Fruit fly (Drosophila melanogaster) whole organism, prepupa: ENCODE measurements around the gene pxb.

Experiments used
- Blimp-1 ChIP-seq: fragments of 200-800 bp; sonication (Bioruptor generic); optimal IDR thresholded peaks from 3 replicates; lab custom pipeline; 2017; ENCODE audit warnings: missing biosample characterization, missing genetic modification characterization, mild to moderate bottlenecking, moderate library complexity, missing genetic modification reagents
- CG10631 ChIP-seq: fragments of 200-800 bp; sonication (Bioruptor generic); optimal IDR thresholded peaks from 2 replicates; lab custom pipeline; 2016; ENCODE audit warnings: missing biosample characterization, missing genetic modification characterization
- CG10669 ChIP-seq: fragments of 200-800 bp; sonication (Bioruptor generic); optimal IDR thresholded peaks from 3 replicates; lab custom pipeline; 2018; ENCODE audit warnings: missing biosample characterization, mild to moderate bottlenecking, missing genetic modification characterization, moderate library complexity
- CG11294 ChIP-seq: fragments of 200-800 bp; sonication (Bioruptor generic); IDR thresholded peaks from 2 replicates; pipeline ENCODE4 v1.3.6; 2022; ENCODE audit warnings: missing biosample characterization, missing genetic modification characterization
- CG11762 ChIP-seq: fragments of 200-800 bp; sonication (Bioruptor generic); optimal IDR thresholded peaks from 3 replicates; lab custom pipeline; 2016; ENCODE audit warnings: missing biosample characterization, missing genetic modification characterization; ENCODE audit not compliant: insufficient read depth
- CG11902 ChIP-seq: fragments of 200-800 bp; sonication (Bioruptor generic); optimal IDR thresholded peaks from 3 replicates; lab custom pipeline; 2016; ENCODE audit warnings: missing biosample characterization, missing genetic modification characterization
- CG15336 ChIP-seq: fragments of 200-800 bp; sonication (Bioruptor generic); IDR thresholded peaks from 2 replicates; pipeline ENCODE4 v1.3.6; 2022; ENCODE audit warnings: missing biosample characterization, missing genetic modification characterization
- CG1621 ChIP-seq: fragments of 200-800 bp; sonication (Bioruptor generic); optimal IDR thresholded peaks from 3 replicates; lab custom pipeline; 2018; ENCODE audit warnings: missing biosample characterization, mild to moderate bottlenecking, missing genetic modification characterization
- CG16779 ChIP-seq: fragments of 200-800 bp; sonication (Bioruptor generic); optimal IDR thresholded peaks from 3 replicates; lab custom pipeline; 2017; ENCODE audit warnings: missing biosample characterization, mild to moderate bottlenecking, missing genetic modification characterization
- CG3032 ChIP-seq: fragments of 200-800 bp; optimal IDR thresholded peaks from 2 replicates; lab custom pipeline; 2019; ENCODE audit warnings: missing biosample characterization, mild to moderate bottlenecking, missing genetic modification characterization, moderate library complexity
- CG31627 ChIP-seq: fragments of 200-800 bp; sonication (Bioruptor generic); optimal IDR thresholded peaks from 3 replicates; lab custom pipeline; 2016; ENCODE audit warnings: missing biosample characterization, missing genetic modification characterization
- CG34406 ChIP-seq: fragments of 200-800 bp; sonication (Bioruptor generic); optimal IDR thresholded peaks from 3 replicates; lab custom pipeline; 2016; ENCODE audit warnings: missing biosample characterization, missing genetic modification characterization
- CG3919 ChIP-seq: fragments of 200-800 bp; sonication (Bioruptor generic); optimal IDR thresholded peaks from 3 replicates; lab custom pipeline; 2016; ENCODE audit warnings: missing biosample characterization, missing genetic modification characterization
- CG6163 ChIP-seq: fragments of 200-800 bp; sonication (Bioruptor generic); IDR thresholded peaks from 3 replicates; pipeline ENCODE4 v1.3.6; 2022; ENCODE audit warnings: missing biosample characterization, missing genetic modification characterization
- CG6276 ChIP-seq: fragments of 200-800 bp; sonication (Bioruptor generic); optimal IDR thresholded peaks from 2 replicates; lab custom pipeline; 2017; ENCODE audit warnings: missing biosample characterization, mild to moderate bottlenecking, missing genetic modification characterization
- CG6792 ChIP-seq: fragments of 200-800 bp; sonication (Bioruptor generic); optimal IDR thresholded peaks from 3 replicates; lab custom pipeline; 2016; ENCODE audit warnings: missing biosample characterization, missing genetic modification characterization
- CG6808 ChIP-seq: fragments of 200-800 bp; sonication (Bioruptor generic); optimal IDR thresholded peaks from 3 replicates; lab custom pipeline; 2017; ENCODE audit warnings: missing biosample characterization, missing genetic modification characterization, mild to moderate bottlenecking, moderate library complexity, missing genetic modification reagents
- CG6854 ChIP-seq: fragments of 200-800 bp; sonication (Bioruptor generic); optimal IDR thresholded peaks from 2 replicates; lab custom pipeline; 2017; ENCODE audit warnings: missing biosample characterization, mild to moderate bottlenecking, missing genetic modification characterization
- CG7368 ChIP-seq: fragments of 200-800 bp; sonication (Bioruptor generic); optimal IDR thresholded peaks from 3 replicates; lab custom pipeline; 2016; ENCODE audit warnings: missing biosample characterization, missing genetic modification characterization
- CG8319 ChIP-seq: fragments of 200-800 bp; sonication (Bioruptor generic); optimal IDR thresholded peaks from 3 replicates; lab custom pipeline; 2016; ENCODE audit warnings: missing biosample characterization, missing genetic modification characterization
- CG8632 ChIP-seq: fragments of 200-800 bp; sonication (Bioruptor generic); optimal IDR thresholded peaks from 3 replicates; lab custom pipeline; 2016; ENCODE audit warnings: missing biosample characterization, missing genetic modification characterization
- Eip75B ChIP-seq: fragments of 200-800 bp; sonication (Bioruptor generic); optimal IDR thresholded peaks from 3 replicates; lab custom pipeline; 2016; ENCODE audit warnings: missing biosample characterization, missing genetic modification characterization
- Eip78C ChIP-seq: fragments of 200-800 bp; sonication (Bioruptor generic); peaks from one replicate; lab custom pipeline; 2016; ENCODE audit warnings: missing biosample characterization, missing genetic modification characterization
- Eip93F ChIP-seq: fragments of 200-800 bp; sonication (Bioruptor generic); optimal IDR thresholded peaks from 2 replicates; lab custom pipeline; 2016; ENCODE audit warnings: missing biosample characterization, mild to moderate bottlenecking, missing genetic modification characterization
- Ets21C ChIP-seq: fragments of 200-800 bp; sonication (Bioruptor generic); optimal IDR thresholded peaks from 3 replicates; lab custom pipeline; 2016; ENCODE audit warnings: missing biosample characterization, missing genetic modification characterization
- Ets96B ChIP-seq: fragments of 200-800 bp; optimal IDR thresholded peaks from 2 replicates; lab custom pipeline; 2019; ENCODE audit warnings: missing biosample characterization, mild to moderate bottlenecking, missing genetic modification characterization, moderate library complexity
- Gug ChIP-seq: fragments of 200-800 bp; sonication (Bioruptor generic); IDR thresholded peaks from 2 replicates; pipeline ENCODE4 v1.3.6; 2022; ENCODE audit warnings: missing biosample characterization, missing genetic modification characterization
- Hr38 ChIP-seq: sonication (Bioruptor generic); optimal IDR thresholded peaks from 2 replicates; lab custom pipeline; 2016; ENCODE audit warnings: missing biosample characterization, missing genetic modification characterization
- Hr39 ChIP-seq: fragments of 200-800 bp; sonication (Bioruptor generic); optimal IDR thresholded peaks from 2 replicates; lab custom pipeline; 2016; ENCODE audit warnings: missing biosample characterization, missing genetic modification characterization
- Hr4 ChIP-seq: fragments of 200-800 bp; sonication (Bioruptor generic); optimal IDR thresholded peaks from 3 replicates; lab custom pipeline; 2016; ENCODE audit warnings: missing biosample characterization, missing genetic modification characterization
- Lpt ChIP-seq: fragments of 200-800 bp; sonication (Bioruptor generic); optimal IDR thresholded peaks from 3 replicates; lab custom pipeline; 2016; ENCODE audit warnings: missing biosample characterization, missing genetic modification characterization
- Met ChIP-seq: fragments of 200-800 bp; sonication (Bioruptor generic); optimal IDR thresholded peaks from 3 replicates; lab custom pipeline; 2016; ENCODE audit warnings: missing biosample characterization, missing genetic modification characterization
- OdsH ChIP-seq: fragments of 200-800 bp; sonication (Bioruptor generic); optimal IDR thresholded peaks from 3 replicates; lab custom pipeline; 2016; ENCODE audit warnings: missing biosample characterization, missing genetic modification characterization
- achi ChIP-seq: fragments of 200-800 bp; sonication (Bioruptor generic); optimal IDR thresholded peaks from 3 replicates; lab custom pipeline; 2016; ENCODE audit warnings: missing biosample characterization, missing genetic modification characterization
- cyc ChIP-seq: fragments of 200-800 bp; sonication (Bioruptor generic); optimal IDR thresholded peaks from 3 replicates; lab custom pipeline; 2016; ENCODE audit warnings: missing biosample characterization, missing genetic modification characterization
- dsx ChIP-seq: fragments of 200-800 bp; optimal IDR thresholded peaks from 3 replicates; lab custom pipeline; 2019; ENCODE audit warnings: missing biosample characterization, mild to moderate bottlenecking, missing genetic modification characterization, moderate library complexity; ENCODE audit not compliant: poor library complexity, severe bottlenecking
- eg ChIP-seq: fragments of 200-800 bp; sonication (Bioruptor generic); IDR thresholded peaks from 3 replicates; pipeline ENCODE4 v1.3.6; 2022; ENCODE audit warnings: missing biosample characterization, missing genetic modification characterization
- esn ChIP-seq: fragments of 200-800 bp; sonication (Bioruptor generic); optimal IDR thresholded peaks from 2 replicates; lab custom pipeline; 2016; ENCODE audit warnings: missing biosample characterization, mild to moderate bottlenecking, missing genetic modification characterization, moderate library complexity
- fd59A ChIP-seq: fragments of 200-800 bp; sonication (Bioruptor generic); optimal IDR thresholded peaks from 2 replicates; lab custom pipeline; 2017; ENCODE audit warnings: missing biosample characterization, mild to moderate bottlenecking, missing genetic modification characterization, missing genetic modification reagents
- fkh ChIP-seq: fragments of 200-800 bp; sonication (Bioruptor generic); optimal IDR thresholded peaks from 3 replicates; lab custom pipeline; 2017; ENCODE audit warnings: missing biosample characterization, mild to moderate bottlenecking, missing genetic modification characterization, moderate library complexity
- lz ChIP-seq: fragments of 200-800 bp; sonication (Bioruptor generic); optimal IDR thresholded peaks from 3 replicates; lab custom pipeline; 2016; ENCODE audit warnings: missing biosample characterization, missing genetic modification characterization
- net ChIP-seq: fragments of 200-800 bp; sonication (Bioruptor generic); optimal IDR thresholded peaks from 3 replicates; lab custom pipeline; 2016; ENCODE audit warnings: missing biosample characterization, missing genetic modification characterization
- pdm3 ChIP-seq: fragments of 200-800 bp; sonication (Bioruptor generic); optimal IDR thresholded peaks from 3 replicates; lab custom pipeline; 2016; ENCODE audit warnings: missing biosample characterization, missing genetic modification characterization
- salr ChIP-seq, 2 experiments: fragments of 200-800 bp; sonication (Bioruptor generic); optimal IDR thresholded peaks; 3 replicates each; lab custom pipeline; 2016 to 2018; ENCODE audit warnings: missing biosample characterization in 2 of 2, missing genetic modification characterization in 2 of 2, mild to moderate bottlenecking in 1 of 2
- spab ChIP-seq: fragments of 200-800 bp; sonication (Bioruptor generic); optimal IDR thresholded peaks from 2 replicates; lab custom pipeline; 2017; ENCODE audit warnings: missing biosample characterization, mild to moderate bottlenecking, missing genetic modification characterization, missing genetic modification reagents
- svp ChIP-seq: fragments of 200-800 bp; sonication (Bioruptor generic); peaks from one replicate; lab custom pipeline; 2016; ENCODE audit warnings: missing biosample characterization, missing genetic modification characterization
- topi ChIP-seq: fragments of 200-800 bp; sonication (Bioruptor generic); optimal IDR thresholded peaks from 3 replicates; lab custom pipeline; 2016; ENCODE audit warnings: missing biosample characterization, missing genetic modification characterization
- vri ChIP-seq: fragments of 200-800 bp; sonication (Bioruptor generic); optimal IDR thresholded peaks from 3 replicates; lab custom pipeline; 2016; ENCODE audit warnings: missing biosample characterization, mild to moderate bottlenecking, missing genetic modification characterization

The pxb gene

DNA sequence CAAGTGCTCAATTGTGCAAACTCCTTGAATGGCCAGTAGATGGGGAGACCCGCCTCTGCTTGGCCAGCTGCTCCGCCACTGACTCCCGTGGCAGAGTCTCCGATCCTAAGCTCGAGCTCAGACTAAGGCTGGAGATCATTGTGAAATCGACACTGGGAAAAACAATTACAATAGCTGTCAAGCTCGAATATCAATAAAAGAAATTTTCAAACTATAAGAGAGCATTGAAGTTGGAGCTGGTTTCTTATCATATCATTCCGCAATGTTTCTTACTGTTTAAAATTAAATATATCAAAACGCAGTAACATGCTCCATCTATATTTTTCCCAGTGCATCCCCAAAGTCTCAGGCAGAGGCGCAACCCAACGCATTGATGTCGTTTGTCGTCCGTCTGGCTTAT lies 23.2 kb upstream of the pxb start (continued):
- peak; percentile 87 for TF ChIP-seq spab (GFP tag; lab: Kevin White, UChicago)
- TF ChIP-seq CG1621 (tag; lab: Kevin White, UChicago): peak; percentile 72
- TF ChIP-seq CG3032 (tag; lab: Kevin White, UChicago): peak; percentile 87
- peak; percentile 77 for TF ChIP-seq CG7368 (GFP tag; lab: Kevin White, UChicago)
- TF ChIP-seq Eip93F: peak; percentile 31
- TF ChIP-seq CG15336 (GFP tag; lab: Robert Waterston, UW): peak; percentile 55
- TF ChIP-seq lz (GFP tag; lab: Kevin White, UChicago): peak; percentile 75
- peak; percentile 90 for TF ChIP-seq topi (GFP tag; lab: Kevin White, UChicago)
- TF ChIP-seq esn (GFP tag; lab: Kevin White, UChicago): peak; percentile 82
- peak; percentile 81 for TF ChIP-seq CG10631
- peak; percentile 46; the same call in 1 of the 2 replicates for TF ChIP-seq Gug (GFP tag; lab: Robert Waterston, UW)
- peak; percentile 47 for TF ChIP-seq Ets21C (GFP tag; lab: Kevin White, UChicago)
- TF ChIP-seq net: peak; percentile 61
- peak; percentile 75 for TF ChIP-seq pdm3 (GFP tag; lab: Kevin White, UChicago)
- TF ChIP-seq CG10669 (GFP tag; lab: Kevin White, UChicago): peak; percentile 89
- 0 out of 3 replicates have a peak, but pooled peaks have one; percentile 36 for TF ChIP-seq eg (GFP tag; lab: Robert Waterston, UW)
- TF ChIP-seq CG11902: peak; percentile 59
- peak; percentile 75 for TF ChIP-seq Eip75B (GFP tag; lab: Kevin White, UChicago)
- 0 out of 2 replicates have a peak, but pooled peaks have one; percentile 17 for TF ChIP-seq CG11294 (GFP tag; lab: Robert Waterston, UW)
- peak; percentile 29 for TF ChIP-seq CG16779
- TF ChIP-seq vri (GFP tag; lab: Kevin White, UChicago): peak; percentile 71
- peak; percentile 80 for TF ChIP-seq achi (GFP tag; lab: Kevin White, UChicago)
- peak; percentile 3 for TF ChIP-seq CG6276 (GFP tag; lab: Kevin White, UChicago)
- TF ChIP-seq svp (GFP tag; lab: Kevin White, UChicago): peak; percentile 95

DNA sequence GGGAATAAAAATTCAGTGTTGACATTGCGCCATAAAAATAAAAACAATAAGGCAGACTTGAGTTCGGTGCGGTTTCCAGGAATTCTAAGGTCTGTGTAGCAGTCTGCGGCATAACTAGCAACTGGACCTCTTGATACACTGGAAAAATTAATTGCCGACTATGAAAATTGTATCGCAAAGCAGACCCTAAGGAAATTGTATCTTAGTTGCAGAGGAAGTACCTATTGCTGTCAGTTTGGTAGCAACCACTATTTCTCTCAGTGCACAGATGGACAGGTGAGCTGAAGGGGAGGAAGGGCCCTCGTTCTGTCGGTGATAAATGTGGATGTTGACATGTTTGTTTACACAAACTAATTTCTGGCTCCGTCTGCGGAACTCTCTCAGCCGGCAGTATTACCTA lies 21.2 kb upstream of the pxb start:
- peak; percentile 13 for TF ChIP-seq cyc (GFP tag; lab: Kevin White, UChicago)
- no peak for TF ChIP-seq CG6854 (GFP tag; lab: Kevin White, UChicago)
- TF ChIP-seq fkh (GFP tag; lab: Kevin White, UChicago): no peak
- no peak for TF ChIP-seq CG15336 (GFP tag; lab: Robert Waterston, UW)
- peak; percentile 87 for TF ChIP-seq CG6163 (GFP tag; lab: Robert Waterston, UW)
- no peak for TF ChIP-seq CG6808
- no peak for TF ChIP-seq CG11902
- TF ChIP-seq CG3032 (tag; lab: Kevin White, UChicago): peak; percentile 71
- TF ChIP-seq spab (GFP tag; lab: Kevin White, UChicago): peak; percentile 5
- TF ChIP-seq CG34406: no peak
- TF ChIP-seq CG3919 (GFP tag; lab: Kevin White, UChicago): peak; percentile 38
- TF ChIP-seq esn (GFP tag; lab: Kevin White, UChicago): peak; percentile 29
- TF ChIP-seq svp (GFP tag; lab: Kevin White, UChicago): peak; percentile 87
- no peak for TF ChIP-seq CG7368 (GFP tag; lab: Kevin White, UChicago)
- TF ChIP-seq Hr39 (GFP tag; lab: Kevin White, UChicago): peak; percentile 28
- TF ChIP-seq Hr38 (GFP tag; lab: Kevin White, UChicago): no peak
- TF ChIP-seq CG11294 (GFP tag; lab: Robert Waterston, UW): no peak
- peak; percentile 33 for TF ChIP-seq Met (GFP tag; lab: Kevin White, UChicago)
- no peak for TF ChIP-seq CG11762 (GFP tag; lab: Kevin White, UChicago)
- TF ChIP-seq Blimp-1 (GFP tag; lab: Kevin White, UChicago): no peak
- TF ChIP-seq Gug (GFP tag; lab: Robert Waterston, UW): no peak
- peak; percentile 27 for TF ChIP-seq OdsH (GFP tag; lab: Kevin White, UChicago)
- no peak for TF ChIP-seq Lpt (GFP tag; lab: Kevin White, UChicago)
- TF ChIP-seq Eip78C: peak; percentile 96
- TF ChIP-seq pdm3 (GFP tag; lab: Kevin White, UChicago): peak; percentile 6
- no peak for TF ChIP-seq eg (GFP tag; lab: Robert Waterston, UW)
- no peak for TF ChIP-seq CG8632 (GFP tag; lab: Kevin White, UChicago)
- no peak for TF ChIP-seq Hr4 (GFP tag; lab: Kevin White, UChicago)
- TF ChIP-seq CG31627 (GFP tag; lab: Kevin White, UChicago): peak; percentile 26
- TF ChIP-seq fd59A: peak; percentile 40
- peak; percentile 64 for TF ChIP-seq CG6792
- TF ChIP-seq CG8319: no peak
- peak; percentile 89 for TF ChIP-seq Ets96B (tag; lab: Kevin White, UChicago)
- TF ChIP-seq CG10631: peak; percentile 75
- TF ChIP-seq dsx (GFP tag; lab: Kevin White, UChicago): peak; percentile 88
- TF ChIP-seq achi (GFP tag; lab: Kevin White, UChicago): peak; percentile 9
- TF ChIP-seq Eip75B (GFP tag; lab: Kevin White, UChicago): peak; percentile 71
- TF ChIP-seq salr (GFP tag; optimal IDR thresholded peaks at IDR 0.05; lab: Kevin White, UChicago): peak in 1 of 2 experiments; percentile 23
